Worm (Caenorhabditis elegans) whole organism, early embryonic: Measurements from ENCODE around the gene nspg-12.

ENCODE experiments used
- F13C5.2 ChIP-seq: sonication (generic microtip); optimal IDR thresholded peaks from 2 replicates; lab custom pipeline; 2017; ENCODE audit warnings: mild to moderate bottlenecking, missing genetic modification characterization, inconsistent platforms, missing compliant biosample characterization
- aly-1 ChIP-seq: sonication (generic microtip); optimal IDR thresholded peaks from 2 replicates; lab custom pipeline; 2016; ENCODE audit warnings: missing genetic modification characterization, missing compliant biosample characterization
- ama-1 ChIP-seq: fragments of 150-350 bp; optimal IDR thresholded peaks from 2 replicates; lab custom pipeline; 2014
- ceh-13 ChIP-seq: fragments of 200-800 bp; sonication (Bioruptor generic); optimal IDR thresholded peaks from 2 replicates; lab custom pipeline; 2018; ENCODE audit warnings: mild to moderate bottlenecking, missing genetic modification characterization, missing compliant biosample characterization
- ceh-36 ChIP-seq: sonication (generic microtip); optimal IDR thresholded peaks from 2 replicates; lab custom pipeline; 2016; ENCODE audit warnings: missing genetic modification characterization, inconsistent platforms, missing compliant biosample characterization
- ets-7 ChIP-seq: sonication (generic microtip); optimal IDR thresholded peaks from 2 replicates; lab custom pipeline; 2016; ENCODE audit warnings: missing genotype, missing genetic modification characterization, missing compliant biosample characterization
- flt-1 ChIP-seq: fragments of 200-800 bp; sonication (Bioruptor generic); IDR thresholded peaks from 2 replicates; pipeline ENCODE4 v1.3.6; 2022; ENCODE audit warnings: missing genetic modification characterization, missing compliant biosample characterization
- hmbx-1 ChIP-seq: sonication (generic microtip); optimal IDR thresholded peaks from 2 replicates; lab custom pipeline; 2016; ENCODE audit warnings: mild to moderate bottlenecking, missing genetic modification characterization, missing compliant biosample characterization
- hnd-1 ChIP-seq: sonication (generic microtip); optimal IDR thresholded peaks from 2 replicates; lab custom pipeline; 2016; ENCODE audit warnings: missing genetic modification characterization, missing compliant biosample characterization
- pes-1 ChIP-seq: fragments of 200-800 bp; sonication (Bioruptor generic); IDR thresholded peaks from 2 replicates; pipeline ENCODE4 v1.3.6; 2022; ENCODE audit warnings: missing genetic modification reagents, missing genetic modification characterization, missing compliant biosample characterization
- scrt-1 ChIP-seq: fragments of 200-800 bp; sonication (Bioruptor generic); IDR thresholded peaks from 2 replicates; pipeline ENCODE4 v1.3.6; 2022; ENCODE audit warnings: missing genetic modification characterization, missing compliant biosample characterization
- tbx-11 ChIP-seq: fragments of 200-800 bp; sonication (Bioruptor generic); IDR thresholded peaks from 2 replicates; pipeline ENCODE4 v1.3.6; 2022; ENCODE audit warnings: missing genetic modification characterization, missing compliant biosample characterization
- tbx-37 ChIP-seq: fragments of 200-800 bp; sonication (Bioruptor generic); conservative IDR thresholded peaks from 2 replicates; pipeline ENCODE4 v1.3.6; 2022; ENCODE audit warnings: missing genetic modification reagents, missing genetic modification characterization, missing compliant biosample characterization
- tra-4 ChIP-seq: sonication (generic microtip); optimal IDR thresholded peaks from 2 replicates; lab custom pipeline; 2017; ENCODE audit warnings: missing genetic modification characterization, missing compliant biosample characterization

DNA sequence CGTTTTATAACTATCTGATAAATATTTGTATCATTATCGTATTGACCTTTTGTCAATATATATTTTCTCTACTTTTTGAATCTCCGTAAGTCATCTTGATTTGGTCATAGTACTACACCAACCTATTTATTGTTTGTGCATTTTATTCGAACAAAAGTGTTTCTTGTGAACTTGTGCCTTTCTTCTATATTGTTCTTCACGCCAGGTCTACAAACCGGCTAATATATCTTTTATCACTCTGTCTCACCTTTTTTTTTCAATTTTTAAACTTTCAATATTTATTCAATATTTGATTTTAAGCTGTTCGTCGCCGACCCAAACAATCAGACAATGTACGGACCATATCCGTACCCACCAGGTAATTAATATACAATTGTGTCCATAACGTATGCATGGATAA is 41.0 kb upstream of the nspg-12 start, which contains the start of gene hrpa-2:
- no peak for TF ChIP-seq hmbx-1
- no peak for TF ChIP-seq ama-1
- TF ChIP-seq flt-1 (GFP tag; lab: Robert Waterston, UW), result no peak
- no peak for TF ChIP-seq ceh-36
- no peak for TF ChIP-seq ceh-13 (GFP tag; lab: Kevin White, UChicago)
- TF ChIP-seq tbx-11 (GFP tag; lab: Robert Waterston, UW), result no peak
- no peak for TF ChIP-seq scrt-1 (GFP tag; lab: Robert Waterston, UW)
- no peak for TF ChIP-seq ets-7 (tag; lab: Kevin White, UChicago)
- no peak for TF ChIP-seq aly-1
- no peak for TF ChIP-seq tbx-37 (GFP tag; lab: Robert Waterston, UW)
- TF ChIP-seq tra-4, result no peak
- TF ChIP-seq pes-1 (GFP tag; lab: Robert Waterston, UW), result no peak
- TF ChIP-seq hnd-1 (tag; lab: Kevin White, UChicago), result no peak
- TF ChIP-seq F13C5.2 (tag; lab: Kevin White, UChicago), result no peak
